Worm (Caenorhabditis elegans) whole organism, mixed stage, embryonic: ENCODE measurements around the gene Y7A5A.8.

Experiments
- cnd-1 ChIP-seq: fragments of 200-800 bp; sonication (Bioruptor generic); optimal IDR thresholded peaks from 2 replicates; lab custom pipeline; 2018; ENCODE audit warnings: mild to moderate bottlenecking, missing genetic modification characterization, missing compliant biosample characterization
- ham-2 ChIP-seq: fragments of 200-800 bp; sonication (Bioruptor generic); optimal IDR thresholded peaks from 2 replicates; lab custom pipeline; 2018; ENCODE audit warnings: mild to moderate bottlenecking, missing genetic modification characterization, missing compliant biosample characterization
- lsy-2 ChIP-seq: fragments of 150-350 bp; optimal IDR thresholded peaks from 2 replicates; lab custom pipeline; 2014; ENCODE audit warnings: missing biosample characterization, missing genetic modification characterization
- nhr-12 ChIP-seq: fragments of 150-350 bp; optimal IDR thresholded peaks from 2 replicates; lab custom pipeline; 2014; ENCODE audit warnings: missing biosample characterization, missing genetic modification characterization
- nhr-28 ChIP-seq: fragments of 150-350 bp; optimal IDR thresholded peaks from 2 replicates; lab custom pipeline; 2014; ENCODE audit warnings: missing biosample characterization, missing genetic modification characterization
- nhr-76 ChIP-seq: sonication (generic microtip); optimal IDR thresholded peaks from 2 replicates; lab custom pipeline; 2017; ENCODE audit warnings: missing biosample characterization, missing genetic modification characterization
- pha-4 ChIP-seq: fragments of 150-350 bp; optimal IDR thresholded peaks from 2 replicates; lab custom pipeline; 2018; ENCODE audit warnings: missing biosample characterization, missing genetic modification reagents, missing genetic modification characterization
- sem-2 ChIP-seq: fragments of 200-800 bp; sonication (Bioruptor generic); optimal IDR thresholded peaks from 2 replicates; lab custom pipeline; 2018; ENCODE audit warnings: mild to moderate bottlenecking, missing genetic modification characterization, missing compliant biosample characterization
- unc-39 ChIP-seq: fragments of 150-350 bp; optimal IDR thresholded peaks from 2 replicates; lab custom pipeline; 2014; ENCODE audit warnings: missing biosample characterization, missing genetic modification characterization
- unc-62 ChIP-seq: fragments of 150-350 bp; optimal IDR thresholded peaks from 2 replicates; lab custom pipeline; 2014; ENCODE audit warnings: missing biosample characterization, missing genetic modification reagents, missing genetic modification characterization
- zip-8 ChIP-seq: fragments of 150-350 bp; optimal IDR thresholded peaks from 2 replicates; lab custom pipeline; 2014; ENCODE audit warnings: missing biosample characterization, missing genetic modification characterization

DNA sequence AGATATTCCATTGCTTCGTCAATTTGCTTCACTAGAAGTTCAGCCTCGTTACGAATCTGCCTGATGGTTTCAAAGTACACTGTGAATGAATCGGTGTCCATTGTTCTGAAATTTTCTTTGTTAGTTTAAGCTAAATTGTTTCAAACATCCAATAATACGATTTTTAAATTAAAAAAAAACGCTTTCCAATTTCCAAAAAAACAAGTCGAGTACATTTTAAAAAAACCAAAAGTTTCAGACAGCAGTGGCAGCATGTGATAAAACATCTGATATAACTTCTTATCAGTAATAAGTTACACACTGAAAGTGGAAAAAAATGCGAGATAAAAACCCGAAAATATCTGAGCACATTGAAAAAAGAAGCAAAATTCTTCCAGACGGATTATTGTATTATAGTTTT, 22.7 kb upstream of the Y7A5A.8 start, which contains the start of gene Y7A5A.6:
- no peak for TF ChIP-seq zip-8
- TF ChIP-seq lsy-2 (tag; lab: Kevin White, UChicago) = no peak
- TF ChIP-seq unc-62 (GFP tag; lab: Kevin White, UChicago) = no peak
- TF ChIP-seq unc-39 (tag; lab: Kevin White, UChicago) = no peak
- no peak for TF ChIP-seq pha-4
- no peak for TF ChIP-seq nhr-12 (tag; lab: Kevin White, UChicago)
- TF ChIP-seq nhr-28 = no peak
- TF ChIP-seq sem-2 (GFP tag; lab: Kevin White, UChicago) = no peak
- no peak for TF ChIP-seq ham-2 (GFP tag; lab: Kevin White, UChicago)
- TF ChIP-seq nhr-76 (tag; lab: Kevin White, UChicago) = no peak
- TF ChIP-seq cnd-1 (tag; lab: Kevin White, UChicago) = no peak
